Fruit fly (Drosophila melanogaster) whole organism, embryonic: ENCODE measurements around the gene CG11905.

ENCODE experiments used
- BtbVII ChIP-seq: fragments of 200-800 bp; sonication (Bioruptor generic); optimal IDR thresholded peaks from 3 replicates; lab custom pipeline; 2017; ENCODE audit warnings: missing biosample characterization, mild to moderate bottlenecking, missing genetic modification characterization
- Bteb2 ChIP-seq: fragments of 200-800 bp; sonication (Bioruptor generic); optimal IDR thresholded peaks from 2 replicates; lab custom pipeline; 2016; ENCODE audit warnings: missing biosample characterization, missing genetic modification characterization
- CG10654 ChIP-seq: fragments of 200-800 bp; sonication (Bioruptor generic); optimal IDR thresholded peaks from 2 replicates; lab custom pipeline; 2016; ENCODE audit warnings: missing biosample characterization, missing genetic modification characterization
- CG11560 ChIP-seq: fragments of 200-800 bp; sonication (Bioruptor generic); IDR thresholded peaks from 3 replicates; pipeline ENCODE4 v1.3.6; 2022; ENCODE audit warnings: missing biosample characterization, missing genetic modification characterization
- CG13123 ChIP-seq: fragments of 200-800 bp; sonication (Bioruptor generic); optimal IDR thresholded peaks from 2 replicates; lab custom pipeline; 2016; ENCODE audit warnings: missing biosample characterization, missing genetic modification characterization
- CG13424 ChIP-seq: fragments of 200-800 bp; sonication (Bioruptor generic); optimal IDR thresholded peaks from 2 replicates; lab custom pipeline; 2019; ENCODE audit warnings: missing biosample characterization, mild to moderate bottlenecking, missing genetic modification characterization, moderate library complexity
- CG14710 ChIP-seq: fragments of 200-800 bp; sonication (Bioruptor generic); optimal IDR thresholded peaks from 3 replicates; lab custom pipeline; 2019; ENCODE audit warnings: missing biosample characterization, mild to moderate bottlenecking, missing genetic modification characterization, moderate library complexity
- CG1603 ChIP-seq: fragments of 200-800 bp; sonication (Bioruptor generic); optimal IDR thresholded peaks from 2 replicates; lab custom pipeline; 2019; ENCODE audit warnings: missing biosample characterization, mild to moderate bottlenecking, missing genetic modification characterization, moderate library complexity
- CG1792 ChIP-seq: fragments of 200-800 bp; sonication (Bioruptor generic); optimal IDR thresholded peaks from 2 replicates; lab custom pipeline; 2016; ENCODE audit warnings: missing biosample characterization, missing genetic modification characterization
- CG1832 ChIP-seq: fragments of 200-800 bp; sonication (Bioruptor generic); optimal IDR thresholded peaks from 2 replicates; lab custom pipeline; 2017; ENCODE audit warnings: missing biosample characterization, mild to moderate bottlenecking, missing genetic modification characterization, inconsistent platforms
- CG32532 ChIP-seq: fragments of 200-800 bp; sonication (Bioruptor generic); IDR thresholded peaks from 2 replicates; pipeline ENCODE4 v1.3.6; 2022; ENCODE audit warnings: missing biosample characterization, missing genetic modification characterization
- CG4424 ChIP-seq: fragments of 200-800 bp; sonication (Bioruptor generic); optimal IDR thresholded peaks from 3 replicates; lab custom pipeline; 2016; ENCODE audit warnings: missing biosample characterization, missing genetic modification characterization
- CG4707 ChIP-seq: fragments of 200-800 bp; sonication (Bioruptor generic); optimal IDR thresholded peaks from 2 replicates; lab custom pipeline; 2018; ENCODE audit warnings: missing biosample characterization, mild to moderate bottlenecking, missing genetic modification characterization, moderate library complexity
- CG4820 ChIP-seq: fragments of 200-800 bp; sonication (Bioruptor generic); optimal IDR thresholded peaks from 3 replicates; lab custom pipeline; 2016; ENCODE audit warnings: missing biosample characterization, missing genetic modification characterization
- D19A ChIP-seq: fragments of 200-800 bp; optimal IDR thresholded peaks from 3 replicates; lab custom pipeline; 2019; ENCODE audit warnings: missing biosample characterization, mild to moderate bottlenecking, missing genetic modification characterization, moderate library complexity
- Dbx ChIP-seq: fragments of 200-800 bp; sonication (Bioruptor generic); IDR thresholded peaks from 3 replicates; pipeline ENCODE4 v1.3.6; 2022; ENCODE audit warnings: missing biosample characterization, missing genetic modification characterization
- Deaf1 ChIP-seq: fragments of 200-800 bp; optimal IDR thresholded peaks from 3 replicates; lab custom pipeline; 2019; ENCODE audit warnings: missing biosample characterization, mild to moderate bottlenecking, missing genetic modification characterization, moderate library complexity
- Dfd ChIP-seq, 2 experiments: fragments of >200 bp; optimal IDR thresholded peaks; 2 replicates each; lab custom pipeline; 2017; ENCODE audit warnings: missing biosample characterization in 2 of 2, missing genetic modification characterization in 2 of 2
- HLH4C ChIP-seq: fragments of 200-800 bp; sonication (Bioruptor generic); IDR thresholded peaks from 3 replicates; pipeline ENCODE4 v1.3.6; 2022; ENCODE audit warnings: missing biosample characterization, missing genetic modification characterization; ENCODE audit not compliant: partially characterized antibody
- HLHmδ ChIP-seq: fragments of 200-800 bp; sonication (Bioruptor generic); optimal IDR thresholded peaks from 2 replicates; lab custom pipeline; 2018; ENCODE audit warnings: missing biosample characterization, mild to moderate bottlenecking, missing genetic modification characterization, moderate library complexity
- Hey ChIP-seq: fragments of 200-800 bp; sonication (Bioruptor generic); optimal IDR thresholded peaks from 3 replicates; lab custom pipeline; 2018; ENCODE audit warnings: missing biosample characterization, mild to moderate bottlenecking, missing genetic modification characterization
- Lhr ChIP-seq: fragments of 200-800 bp; sonication (Bioruptor generic); optimal IDR thresholded peaks from 3 replicates; lab custom pipeline; 2017; ENCODE audit warnings: mild to moderate bottlenecking, missing biosample characterization, missing genetic modification reagents, missing genetic modification characterization
- MESR4 ChIP-seq: fragments of 200-800 bp; sonication (Bioruptor generic); optimal IDR thresholded peaks from 2 replicates; lab custom pipeline; 2018; ENCODE audit warnings: missing biosample characterization, mild to moderate bottlenecking, missing genetic modification characterization, moderate library complexity
- Optix ChIP-seq: fragments of 200-800 bp; sonication (Bioruptor generic); IDR thresholded peaks from 3 replicates; pipeline ENCODE4 v1.3.6; 2022; ENCODE audit warnings: missing biosample characterization, missing genetic modification characterization
- Ptx1 ChIP-seq: fragments of 200-800 bp; sonication (Bioruptor generic); IDR thresholded peaks from 2 replicates; pipeline ENCODE4 v1.3.6; 2022; ENCODE audit warnings: missing biosample characterization, missing genetic modification characterization
- Rx ChIP-seq: fragments of 200-800 bp; sonication (Bioruptor generic); IDR thresholded peaks from 2 replicates; pipeline ENCODE4 v1.3.6; 2022; ENCODE audit warnings: missing biosample characterization, missing genetic modification characterization
- Scr ChIP-seq: fragments of 200-800 bp; sonication (Bioruptor generic); IDR thresholded peaks from 2 replicates; pipeline ENCODE4 v1.3.6; 2022; ENCODE audit warnings: missing biosample characterization, missing genetic modification characterization; ENCODE audit not compliant: partially characterized antibody
- ac ChIP-seq: fragments of 200-800 bp; sonication (Bioruptor generic); optimal IDR thresholded peaks from 3 replicates; lab custom pipeline; 2017; ENCODE audit warnings: missing biosample characterization, mild to moderate bottlenecking, missing genetic modification characterization
- bab2 ChIP-seq: fragments of 200-800 bp; sonication (Bioruptor generic); optimal IDR thresholded peaks from 2 replicates; lab custom pipeline; 2016; ENCODE audit warnings: missing biosample characterization, missing genetic modification characterization
- bigmax ChIP-seq: fragments of 200-800 bp; sonication (Bioruptor generic); optimal IDR thresholded peaks from 2 replicates; lab custom pipeline; 2018; ENCODE audit warnings: missing biosample characterization, mild to moderate bottlenecking, missing genetic modification characterization
- corto ChIP-seq: fragments of 200-800 bp; sonication (Bioruptor generic); optimal IDR thresholded peaks from 2 replicates; lab custom pipeline; 2016; ENCODE audit warnings: missing biosample characterization, mild to moderate bottlenecking, missing genetic modification characterization, moderate library complexity
- croc ChIP-seq: fragments of 200-800 bp; sonication (Bioruptor generic); conservative IDR thresholded peaks from 3 replicates; pipeline ENCODE4 v1.3.6; 2022; ENCODE audit warnings: missing biosample characterization, missing genetic modification characterization
- dmrt11E ChIP-seq: fragments of 200-800 bp; sonication (Bioruptor generic); optimal IDR thresholded peaks from 3 replicates; lab custom pipeline; 2018; ENCODE audit warnings: missing biosample characterization, mild to moderate bottlenecking, missing genetic modification characterization, moderate library complexity
- eyg ChIP-seq: fragments of 200-800 bp; sonication (Bioruptor generic); optimal IDR thresholded peaks from 3 replicates; lab custom pipeline; 2016; ENCODE audit warnings: missing biosample characterization, missing genetic modification characterization
- ftz-f1 ChIP-seq: fragments of 200-800 bp; sonication (Bioruptor generic); optimal IDR thresholded peaks from 2 replicates; lab custom pipeline; 2016; ENCODE audit warnings: missing biosample characterization, missing genetic modification characterization
- insv ChIP-seq, 2 experiments: fragments of 200-800 bp; sonication (Bioruptor generic); optimal IDR thresholded peaks; 3 replicates each; lab custom pipeline; 2016 to 2018; ENCODE audit warnings: missing biosample characterization in 2 of 2, missing genetic modification characterization in 2 of 2
- jigr1 ChIP-seq: fragments of 200-800 bp; sonication (Bioruptor generic); IDR thresholded peaks from 3 replicates; pipeline ENCODE4 v1.3.6; 2022; ENCODE audit warnings: missing biosample characterization, missing genetic modification characterization
- kay ChIP-seq: fragments of 200-800 bp; sonication (Bioruptor generic); optimal IDR thresholded peaks from 2 replicates; lab custom pipeline; 2016; ENCODE audit warnings: missing biosample characterization, missing genetic modification characterization
- luna ChIP-seq: fragments of 200-800 bp; sonication (Bioruptor generic); optimal IDR thresholded peaks from 2 replicates; lab custom pipeline; 2016; ENCODE audit warnings: missing biosample characterization, missing genetic modification characterization
- peb ChIP-seq: fragments of 200-800 bp; sonication (Bioruptor generic); IDR thresholded peaks from 2 replicates; pipeline ENCODE4 v1.3.6; 2022; ENCODE audit warnings: missing biosample characterization, missing genetic modification characterization
- pum ChIP-seq: fragments of 200-800 bp; sonication (Bioruptor generic); optimal IDR thresholded peaks from 2 replicates; lab custom pipeline; 2016; ENCODE audit warnings: missing biosample characterization, missing genetic modification characterization
- repo ChIP-seq: fragments of 200-800 bp; sonication (Bioruptor generic); optimal IDR thresholded peaks from 2 replicates; lab custom pipeline; 2016; ENCODE audit warnings: missing biosample characterization, missing genetic modification characterization
- sens-2 ChIP-seq: fragments of 200-800 bp; sonication (Bioruptor generic); IDR thresholded peaks from 2 replicates; pipeline ENCODE4 v1.3.6; 2022; ENCODE audit warnings: missing biosample characterization, missing genetic modification characterization
- so ChIP-seq: fragments of 200-800 bp; sonication (Bioruptor generic); IDR thresholded peaks from 3 replicates; pipeline ENCODE4 v1.3.6; 2022; ENCODE audit warnings: missing biosample characterization, missing genetic modification characterization
- tll ChIP-seq, 2 experiments: fragments of 200-800 bp in 1 of 2; fragments of >200 bp in 1 of 2; sonication (Bioruptor generic) in 1 of 2; optimal IDR thresholded peaks; 2 replicates each; lab custom pipeline; 2017 to 2019; ENCODE audit warnings: missing biosample characterization in 2 of 2, missing genetic modification characterization in 2 of 2, mild to moderate bottlenecking in 1 of 2, moderate library complexity in 1 of 2
- vfl ChIP-seq: fragments of 200-800 bp; sonication (Bioruptor generic); optimal IDR thresholded peaks from 2 replicates; lab custom pipeline; 2016; ENCODE audit warnings: missing biosample characterization, missing genetic modification characterization
- vnd ChIP-seq: fragments of 200-800 bp; sonication (Bioruptor generic); IDR thresholded peaks from 3 replicates; pipeline ENCODE4 v1.3.6; 2022; ENCODE audit warnings: missing biosample characterization, missing genetic modification characterization; ENCODE audit not compliant: partially characterized antibody
- vvl ChIP-seq: fragments of 200-800 bp; sonication (Bioruptor generic); IDR thresholded peaks from 2 replicates; pipeline ENCODE4 v1.3.6; 2022; ENCODE audit warnings: missing biosample characterization, missing genetic modification characterization
- z ChIP-seq: fragments of 200-800 bp; sonication (Bioruptor generic); IDR thresholded peaks from 3 replicates; pipeline ENCODE4 v1.3.6; 2022; ENCODE audit warnings: missing biosample characterization, missing genetic modification characterization
- zf30C ChIP-seq: fragments of 200-800 bp; sonication (Bioruptor generic); optimal IDR thresholded peaks from 3 replicates; lab custom pipeline; 2018; ENCODE audit warnings: missing biosample characterization, mild to moderate bottlenecking, missing genetic modification characterization

CG11905 gene

DNA sequence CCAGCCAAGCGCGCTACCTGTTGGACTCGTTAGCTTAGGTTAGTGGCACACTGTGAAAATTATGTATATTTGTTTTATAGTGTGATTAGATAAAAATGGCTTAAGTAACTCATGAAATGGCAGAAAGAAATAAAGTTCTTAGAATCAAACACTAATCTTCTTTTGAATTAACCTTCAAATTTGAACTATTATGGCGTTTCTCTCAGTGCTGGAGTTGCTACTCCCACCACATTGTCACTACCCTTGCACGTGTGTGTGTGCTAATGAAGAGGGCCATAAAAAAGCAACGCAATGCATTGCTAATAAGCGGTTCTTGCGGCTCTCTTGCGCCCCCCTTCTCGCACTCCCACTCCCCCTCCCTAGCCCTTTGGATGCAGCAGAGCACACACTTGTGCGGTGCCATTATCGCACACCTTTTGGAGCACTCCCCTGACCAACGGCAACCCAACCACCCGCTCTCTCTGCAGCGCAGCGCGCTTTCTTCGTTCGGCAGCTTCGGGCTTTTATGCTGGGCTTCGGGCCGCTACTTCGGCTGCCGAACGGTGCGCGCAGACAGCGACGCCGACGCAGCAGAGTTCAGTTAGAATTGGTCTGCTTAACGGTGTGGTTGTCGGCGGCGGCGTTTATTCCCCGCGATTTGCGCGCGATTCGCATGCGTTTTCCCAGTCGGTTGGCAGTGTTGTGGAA lies 44.5 kb downstream of the CG11905 start (continued):
- TF ChIP-seq vnd (GFP tag; lab: Robert Waterston, UW) (0 out of 3 replicates have a peak, but pooled peaks have one; percentile 25), MESR4 (GFP tag; lab: Kevin White, UChicago) (peak; percentile 23), CG4820 (GFP tag; lab: Kevin White, UChicago) (peak; percentile 93), HLHmδ (GFP tag; lab: Kevin White, UChicago) (peak; percentile 1), Ptx1 (GFP tag; lab: Robert Waterston, UW) (peak; percentile 94), HLH4C (GFP tag; lab: Robert Waterston, UW) (no peak), jigr1 (peak; percentile 78; the same call in 2 of the 3 replicates), BtbVII (GFP tag; lab: Kevin White, UChicago) (peak; percentile 73), CG10654 (GFP tag; lab: Kevin White, UChicago) (peak; percentile 87), Bteb2 (peak; percentile 71), CG4424 (peak; percentile 94), bab2 (GFP tag; lab: Kevin White, UChicago) (peak; percentile 91), insv (GFP tag; optimal IDR thresholded peaks at IDR 0.05; lab: Kevin White, UChicago) (no peak), Hey (tag; lab: Kevin White, UChicago) (peak; percentile 54), croc (GFP tag; lab: Robert Waterston, UW) (peak; percentile 91), CG1832 (GFP tag; lab: Kevin White, UChicago) (no peak), Scr (GFP tag; lab: Robert Waterston, UW) (no peak), CG1603 (tag; lab: Kevin White, UChicago) (peak; percentile 95), z (GFP tag; lab: Robert Waterston, UW) (no peak), Dfd (GFP tag; optimal IDR thresholded peaks at IDR 0.05; lab: Kevin White, UChicago) (no peak), Lhr (peak; percentile 82), dmrt11E (peak; percentile 87), ac (GFP tag; lab: Kevin White, UChicago) (no peak), zf30C (GFP tag; lab: Kevin White, UChicago) (peak; percentile 68), eyg (peak; percentile 89), bigmax (GFP tag; lab: Kevin White, UChicago) (no peak), corto (GFP tag; lab: Kevin White, UChicago) (no peak), kay (GFP tag; lab: Kevin White, UChicago) (peak; percentile 68), Rx (peak; percentile 91), Deaf1 (peak; percentile 100), peb (GFP tag; lab: Robert Waterston, UW) (peak; percentile 90), vfl (GFP tag; lab: Kevin White, UChicago) (peak; percentile 37), vvl (peak; percentile 97), CG13123 (GFP tag; lab: Kevin White, UChicago) (peak; percentile 84), Dbx (GFP tag; lab: Robert Waterston, UW) (peak; percentile 78), CG4707 (GFP tag; lab: Kevin White, UChicago) (peak; percentile 70), repo (GFP tag; lab: Kevin White, UChicago) (peak; percentile 72), CG14710 (tag; lab: Kevin White, UChicago) (peak; percentile 89), so (GFP tag; lab: Robert Waterston, UW) (peak; percentile 93), CG32532 (GFP tag; lab: Robert Waterston, UW) (peak; percentile 75), CG11560 (tag; lab: Robert Waterston, UW) (peak; percentile 71; the same call in 2 of the 3 replicates), CG13424 (peak; percentile 92), pum (GFP tag; lab: Kevin White, UChicago) (peak; percentile 89), Optix (GFP tag; lab: Robert Waterston, UW) (peak; percentile 89), tll (GFP tag; optimal IDR thresholded peaks at IDR 0.05; lab: Kevin White, UChicago) (no peak), ftz-f1 (GFP tag; lab: Kevin White, UChicago) (peak; percentile 11), D19A (tag; lab: Kevin White, UChicago) (peak; percentile 88), CG1792 (GFP tag; lab: Kevin White, UChicago) (peak; percentile 77), luna (GFP tag; lab: Kevin White, UChicago) (peak; percentile 47), sens-2 (peak; percentile 96)
